Worm (Caenorhabditis elegans) whole organism, L4 larva: ENCODE data around the gene ccr-4.

Source experiments
- F26F4.8 ChIP-seq: fragments of 200-800 bp; sonication (Bioruptor generic); conservative IDR thresholded peaks from 2 replicates; pipeline ENCODE4 v1.3.6; 2022; ENCODE audit warnings: missing genetic modification characterization, missing compliant biosample characterization
- R02D3.7 ChIP-seq: fragments of 150-350 bp; sonication (generic microtip); optimal IDR thresholded peaks from 3 replicates; lab custom pipeline; 2014; ENCODE audit warnings: missing biosample characterization, missing genetic modification characterization
- T26A8.4 ChIP-seq: fragments of 200-800 bp; sonication (Bioruptor generic); IDR thresholded peaks from 2 replicates; pipeline ENCODE4 v1.3.6; 2022; ENCODE audit warnings: missing genetic modification characterization, missing compliant biosample characterization
- Y105C5A.15 ChIP-seq: fragments of 200-800 bp; sonication (Bioruptor generic); IDR thresholded peaks from 2 replicates; pipeline ENCODE4 v1.3.6; 2022; ENCODE audit warnings: missing genetic modification characterization, missing compliant biosample characterization
- Y5F2A.4 ChIP-seq: fragments of 200-800 bp; sonication (Bioruptor generic); optimal IDR thresholded peaks from 2 replicates; lab custom pipeline; 2018; ENCODE audit warnings: mild to moderate bottlenecking, missing genetic modification characterization, missing compliant biosample characterization
- ZK337.2 ChIP-seq: fragments of 200-800 bp; sonication (Bioruptor generic); IDR thresholded peaks from 2 replicates; pipeline ENCODE4 v1.3.6; 2022; ENCODE audit warnings: missing genetic modification reagents, missing genetic modification characterization, missing compliant biosample characterization
- attf-4 ChIP-seq: sonication (generic microtip); optimal IDR thresholded peaks from 3 replicates; lab custom pipeline; 2017; ENCODE audit warnings: missing biosample characterization, missing genetic modification characterization
- ceh-44 ChIP-seq: fragments of 200-800 bp; sonication (Bioruptor generic); IDR thresholded peaks from 2 replicates; pipeline ENCODE4 v1.3.6; 2022; ENCODE audit warnings: missing genetic modification reagents, missing genetic modification characterization, missing compliant biosample characterization
- ceh-82 ChIP-seq: sonication (generic microtip); optimal IDR thresholded peaks from 2 replicates; lab custom pipeline; 2017; ENCODE audit warnings: missing biosample characterization, missing genetic modification characterization
- ces-1 ChIP-seq: fragments of 150-350 bp; sonication (generic microtip); optimal IDR thresholded peaks from 4 replicates; lab custom pipeline; 2014; ENCODE audit warnings: missing biosample characterization, missing genetic modification reagents, missing genetic modification characterization
- ctbp-1 ChIP-seq: fragments of 200-800 bp; sonication (Bioruptor generic); IDR thresholded peaks from 2 replicates; pipeline ENCODE4 v1.3.6; 2022; ENCODE audit warnings: missing genetic modification reagents, missing genetic modification characterization, missing compliant biosample characterization
- daf-12 ChIP-seq: fragments of 150-350 bp; optimal IDR thresholded peaks from 2 replicates; lab custom pipeline; 2014; ENCODE audit warnings: missing biosample characterization, missing genetic modification reagents, missing genetic modification characterization
- daf-16 ChIP-seq, 3 experiments: sonication (generic microtip); optimal IDR thresholded peaks; 2 replicates each; lab custom pipeline; 2016 to 2017; ENCODE audit warnings: missing genetic modification characterization in 3 of 3, missing genetic modification reagents in 3 of 3, mild to moderate bottlenecking in 2 of 3, missing compliant biosample characterization in 2 of 3, missing biosample characterization in 1 of 3, moderate library complexity in 1 of 3
- daf-8 ChIP-seq: fragments of 200-800 bp; sonication (Bioruptor generic); IDR thresholded peaks from 2 replicates; pipeline ENCODE4 v1.3.6; 2022; ENCODE audit warnings: missing genetic modification characterization, missing compliant biosample characterization
- dmd-8 ChIP-seq: fragments of 200-800 bp; sonication (Bioruptor generic); IDR thresholded peaks from 2 replicates; pipeline ENCODE4 v1.3.6; 2022; ENCODE audit warnings: missing genetic modification characterization, missing compliant biosample characterization
- dmd-9 ChIP-seq: fragments of 200-800 bp; sonication (Bioruptor generic); IDR thresholded peaks from 2 replicates; pipeline ENCODE4 v1.3.6; 2022; ENCODE audit warnings: missing genetic modification reagents, missing genetic modification characterization, missing compliant biosample characterization
- egl-27 ChIP-seq: sonication (generic microtip); optimal IDR thresholded peaks from 3 replicates; lab custom pipeline; 2017; ENCODE audit warnings: missing biosample characterization, missing genetic modification reagents, missing genetic modification characterization
- fos-1 ChIP-seq: fragments of 150-350 bp; optimal IDR thresholded peaks from 2 replicates; lab custom pipeline; 2014; ENCODE audit warnings: missing biosample characterization, missing genetic modification characterization
- hif-1 ChIP-seq, 2 experiments: sonication (generic microtip); optimal IDR thresholded peaks; 2 replicates each; lab custom pipeline; 2016 to 2017; ENCODE audit warnings: missing compliant biosample characterization in 2 of 2, missing genetic modification characterization in 2 of 2, missing genetic modification reagents in 2 of 2, missing genotype in 2 of 2, mild to moderate bottlenecking in 1 of 2
- lim-7 ChIP-seq: fragments of 200-800 bp; sonication (Bioruptor generic); IDR thresholded peaks from 2 replicates; pipeline ENCODE4 v1.3.6; 2022; ENCODE audit warnings: missing genetic modification characterization, missing compliant biosample characterization
- lin-1 ChIP-seq: fragments of 200-800 bp; sonication (Bioruptor generic); IDR thresholded peaks from 2 replicates; pipeline ENCODE4 v1.3.6; 2022; ENCODE audit warnings: missing genetic modification reagents, missing genetic modification characterization, missing compliant biosample characterization
- lin-29 ChIP-seq: fragments of 200-800 bp; sonication (Bioruptor generic); IDR thresholded peaks from 2 replicates; pipeline ENCODE4 v1.3.6; 2022; ENCODE audit warnings: missing genetic modification reagents, missing genetic modification characterization, missing compliant biosample characterization
- lin-38 ChIP-seq: fragments of 200-800 bp; sonication (Bioruptor generic); IDR thresholded peaks from 2 replicates; pipeline ENCODE4 v1.3.6; 2022; ENCODE audit warnings: missing genetic modification reagents, missing genetic modification characterization, missing compliant biosample characterization
- lir-3 ChIP-seq: sonication (generic microtip); optimal IDR thresholded peaks from 2 replicates; lab custom pipeline; 2016; ENCODE audit warnings: mild to moderate bottlenecking, missing genetic modification characterization, missing compliant biosample characterization
- lsy-2 ChIP-seq, 2 experiments: fragments of 150-350 bp in 1 of 2; sonication (generic microtip) in 1 of 2; optimal IDR thresholded peaks; 2 replicates each; lab custom pipeline; 2014 to 2017; ENCODE audit warnings: missing biosample characterization in 2 of 2, missing genetic modification characterization in 2 of 2
- madf-5 ChIP-seq, 2 experiments: fragments of 200-800 bp; sonication (Bioruptor generic); IDR thresholded peaks; 2 replicates each; pipeline ENCODE4 v1.3.6; 2022; ENCODE audit warnings: missing compliant biosample characterization in 2 of 2, missing genetic modification characterization in 2 of 2
- madf-9 ChIP-seq: fragments of 200-800 bp; sonication (Bioruptor generic); conservative IDR thresholded peaks from 2 replicates; pipeline ENCODE4 v1.3.6; 2022; ENCODE audit warnings: missing genetic modification reagents, missing genetic modification characterization, missing compliant biosample characterization
- mdl-1 ChIP-seq, 2 experiments: fragments of 150-350 bp in 1 of 2; sonication (generic microtip) in 1 of 2; optimal IDR thresholded peaks; 2 replicates each; lab custom pipeline; 2014 to 2017; ENCODE audit warnings: missing biosample characterization in 2 of 2, missing genetic modification characterization in 2 of 2
- mxl-2 ChIP-seq: fragments of 200-800 bp; sonication (Bioruptor generic); conservative IDR thresholded peaks from 2 replicates; pipeline ENCODE4 v1.3.6; 2022; ENCODE audit warnings: missing genetic modification reagents, missing genetic modification characterization, missing compliant biosample characterization
- mxl-3 ChIP-seq: fragments of 200-800 bp; sonication (Bioruptor generic); optimal IDR thresholded peaks from 2 replicates; lab custom pipeline; 2018; ENCODE audit warnings: mild to moderate bottlenecking, missing genetic modification characterization, missing compliant biosample characterization
- nhr-10 ChIP-seq: fragments of 150-350 bp; optimal IDR thresholded peaks from 2 replicates; lab custom pipeline; 2014; ENCODE audit warnings: missing biosample characterization, missing genetic modification characterization
- nhr-102 ChIP-seq: sonication (generic microtip); optimal IDR thresholded peaks from 2 replicates; lab custom pipeline; 2016; ENCODE audit warnings: mild to moderate bottlenecking, missing genetic modification characterization, moderate library complexity, missing compliant biosample characterization
- nhr-111 ChIP-seq: fragments of 200-800 bp; sonication (Bioruptor generic); optimal IDR thresholded peaks from 2 replicates; lab custom pipeline; 2018; ENCODE audit warnings: mild to moderate bottlenecking, missing genetic modification characterization, missing compliant biosample characterization
- nhr-25 ChIP-seq: sonication (generic microtip); optimal IDR thresholded peaks from 2 replicates; lab custom pipeline; 2017; ENCODE audit warnings: missing genetic modification characterization, mild to moderate bottlenecking, missing compliant biosample characterization, antibody characterized with exemption, moderate library complexity, borderline replicate concordance; ENCODE audit not compliant: insufficient read depth
- nhr-28 ChIP-seq: fragments of 150-350 bp; optimal IDR thresholded peaks from 2 replicates; lab custom pipeline; 2014; ENCODE audit warnings: missing biosample characterization, missing genetic modification characterization
- nhr-42 ChIP-seq: fragments of 200-800 bp; sonication (Bioruptor generic); IDR thresholded peaks from 2 replicates; pipeline ENCODE4 v1.3.6; 2022; ENCODE audit warnings: missing genetic modification characterization, missing compliant biosample characterization
- nhr-48 ChIP-seq: sonication (generic microtip); optimal IDR thresholded peaks from 2 replicates; lab custom pipeline; 2016; ENCODE audit warnings: mild to moderate bottlenecking, missing genetic modification characterization, missing compliant biosample characterization
- nhr-76 ChIP-seq: fragments of 150-350 bp; optimal IDR thresholded peaks from 2 replicates; lab custom pipeline; 2014; ENCODE audit warnings: missing biosample characterization, missing genetic modification characterization
- nhr-77 ChIP-seq: fragments of 150-350 bp; optimal IDR thresholded peaks from 2 replicates; lab custom pipeline; 2014; ENCODE audit warnings: missing biosample characterization, missing genetic modification characterization
- php-3 ChIP-seq: fragments of 200-800 bp; sonication (Bioruptor generic); IDR thresholded peaks from 2 replicates; pipeline ENCODE4 v1.3.6; 2022; ENCODE audit warnings: missing genetic modification reagents, missing genetic modification characterization, missing compliant biosample characterization
- rbr-2 ChIP-seq: sonication (generic microtip); optimal IDR thresholded peaks from 2 replicates; lab custom pipeline; 2016; ENCODE audit warnings: missing genotype, missing genetic modification characterization, missing compliant biosample characterization
- snpc-1.2 ChIP-seq: fragments of 200-800 bp; sonication (Bioruptor generic); IDR thresholded peaks from 2 replicates; pipeline ENCODE4 v1.3.6; 2022; ENCODE audit warnings: missing genetic modification reagents, missing genetic modification characterization, missing compliant biosample characterization
- tag-97 ChIP-seq: fragments of 200-800 bp; sonication (Bioruptor generic); IDR thresholded peaks from 2 replicates; pipeline ENCODE4 v1.3.6; 2022; ENCODE audit warnings: missing genetic modification characterization, missing compliant biosample characterization
- tra-1 ChIP-seq: fragments of 200-800 bp; sonication (Bioruptor generic); IDR thresholded peaks from 2 replicates; pipeline ENCODE4 v1.3.6; 2022; ENCODE audit warnings: missing genetic modification reagents, missing genetic modification characterization, missing compliant biosample characterization
- unc-39 ChIP-seq: sonication (generic microtip); optimal IDR thresholded peaks from 2 replicates; lab custom pipeline; 2017; ENCODE audit warnings: missing biosample characterization, missing genetic modification characterization
- vab-7 ChIP-seq: fragments of 200-800 bp; sonication (Bioruptor generic); IDR thresholded peaks from 2 replicates; pipeline ENCODE4 v1.3.6; 2022; ENCODE audit warnings: missing genetic modification reagents, missing genetic modification characterization, missing compliant biosample characterization
- zfp-3 ChIP-seq: fragments of 200-800 bp; sonication (Bioruptor generic); conservative IDR thresholded peaks from 2 replicates; pipeline ENCODE4 v1.3.6; 2022; ENCODE audit warnings: missing genetic modification reagents, missing genetic modification characterization, missing compliant biosample characterization
- zip-2 ChIP-seq: fragments of 150-350 bp; optimal IDR thresholded peaks from 2 replicates; lab custom pipeline; 2014; ENCODE audit warnings: missing biosample characterization, missing genetic modification characterization
- ztf-11 ChIP-seq: fragments of 150-350 bp; optimal IDR thresholded peaks from 2 replicates; lab custom pipeline; 2014; ENCODE audit warnings: missing biosample characterization, missing genetic modification characterization

Gene ccr-4

DNA sequence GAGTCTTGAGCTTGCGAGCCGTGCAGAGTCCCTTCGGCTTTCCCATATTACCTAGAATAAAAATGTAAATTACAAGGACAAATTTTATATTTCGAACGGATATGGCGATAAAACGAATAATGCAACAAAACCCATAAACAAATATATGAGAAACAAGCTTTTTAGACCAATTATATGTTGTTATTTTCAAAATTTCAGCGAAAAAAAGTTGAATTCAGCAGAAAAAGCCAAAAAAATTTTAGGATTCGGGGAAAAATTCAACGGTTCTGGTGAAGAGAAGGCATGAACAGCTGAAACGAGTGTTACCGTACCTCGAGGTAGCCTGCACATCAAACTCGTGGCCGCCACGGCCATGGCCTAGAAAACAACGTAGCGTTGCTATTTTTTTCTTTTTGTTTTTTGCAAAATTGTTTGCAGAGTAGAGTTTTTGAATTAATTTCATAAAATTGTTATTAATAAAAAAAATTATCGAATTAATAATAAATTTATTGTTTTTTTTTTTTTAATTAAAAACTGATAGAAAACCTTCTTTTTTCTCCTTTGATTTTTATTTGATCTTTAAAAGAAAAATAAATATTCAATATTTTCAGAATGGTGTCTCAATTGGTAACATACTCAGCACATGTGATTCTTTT lies 29.8 kb downstream of the ccr-4 start, which contains the start of the genes rps-23 and dpm-3 (continued):
- TF ChIP-seq rbr-2 = peak; percentile 90
- TF ChIP-seq unc-39 (tag; lab: Kevin White, UChicago) = no peak
- TF ChIP-seq nhr-28 (tag; lab: Kevin White, UChicago) = peak; percentile 85
- TF ChIP-seq nhr-10 = no peak
- TF ChIP-seq daf-16 (GFP tag; optimal IDR thresholded peaks at IDR 0.05; lab: Kevin White, UChicago) = peak; percentile 53 to 57
- TF ChIP-seq daf-16 (tag; optimal IDR thresholded peaks at IDR 0.05; lab: Kevin White, UChicago) = peak; percentile 87
- peak; percentile 16 for TF ChIP-seq ces-1 (GFP tag; lab: Kevin White, UChicago)
- TF ChIP-seq nhr-42 (GFP tag; lab: Robert Waterston, UW) = peak; percentile 82
- peak; percentile 87 for TF ChIP-seq mxl-3 (GFP tag; lab: Kevin White, UChicago)
- no peak for TF ChIP-seq daf-8 (GFP tag; lab: Robert Waterston, UW)
- TF ChIP-seq madf-5 (GFP tag; IDR thresholded peaks at IDR 0.05; lab: Robert Waterston, UW) = peak; percentile 71 to 95; a peak in 2 of 4 replicates
- TF ChIP-seq ctbp-1 (GFP tag; lab: Robert Waterston, UW) = peak; percentile 58; the same call in 1 of the 2 replicates
- TF ChIP-seq lsy-2 (tag; optimal IDR thresholded peaks at IDR 0.05; lab: Kevin White, UChicago) = peak; percentile 98 to 100
- peak; percentile 92 for TF ChIP-seq T26A8.4
- TF ChIP-seq nhr-25 (tag; lab: Kevin White, UChicago) = peak; percentile 89
- peak; percentile 83 for TF ChIP-seq zfp-3 (GFP tag; lab: Robert Waterston, UW)
- peak in 1 of 2 experiments; percentile 97 for TF ChIP-seq hif-1 (tag; optimal IDR thresholded peaks at IDR 0.05; lab: Kevin White, UChicago)
- TF ChIP-seq nhr-111 (GFP tag; lab: Kevin White, UChicago) = no peak
- TF ChIP-seq lin-38 (GFP tag; lab: Robert Waterston, UW) = peak; percentile 90
- TF ChIP-seq nhr-102 (tag; lab: Kevin White, UChicago) = peak; percentile 88
- TF ChIP-seq mdl-1 (tag; optimal IDR thresholded peaks at IDR 0.05; lab: Kevin White, UChicago) = peak; percentile 29 to 67
- TF ChIP-seq nhr-48 = peak; percentile 63
- no peak for TF ChIP-seq R02D3.7 (tag; lab: Kevin White, UChicago)
- peak; percentile 91 for TF ChIP-seq madf-9 (GFP tag; lab: Robert Waterston, UW)
- peak; percentile 98 for TF ChIP-seq ZK337.2 (GFP tag; lab: Robert Waterston, UW)
- TF ChIP-seq lir-3 (tag; lab: Kevin White, UChicago) = no peak
- TF ChIP-seq php-3 (GFP tag; lab: Robert Waterston, UW) = peak; percentile 85
- TF ChIP-seq dmd-9 = peak; percentile 97
- 0 out of 2 replicates have a peak, but pooled peaks have one; percentile 58 for TF ChIP-seq mxl-2
- TF ChIP-seq nhr-76 (tag; lab: Kevin White, UChicago) = peak; percentile 29
- peak; percentile 39; the same call in 1 of the 2 replicates for TF ChIP-seq Y105C5A.15 (GFP tag; lab: Robert Waterston, UW)
- no peak for TF ChIP-seq ceh-82 (tag; lab: Kevin White, UChicago)
- TF ChIP-seq ceh-44 = peak; percentile 90
- no peak for TF ChIP-seq egl-27 (tag; lab: Kevin White, UChicago)
- TF ChIP-seq nhr-77 = peak; percentile 96
- TF ChIP-seq attf-4 (tag; lab: Kevin White, UChicago) = no peak
- peak; percentile 90 for TF ChIP-seq snpc-1.2 (GFP tag; lab: Robert Waterston, UW)
- no peak for TF ChIP-seq F26F4.8 (GFP tag; lab: Robert Waterston, UW)
- TF ChIP-seq vab-7 (GFP tag; lab: Robert Waterston, UW) = peak; percentile 86
- TF ChIP-seq zip-2 (tag; lab: Kevin White, UChicago) = peak; percentile 62
- TF ChIP-seq daf-12 (tag; lab: Kevin White, UChicago) = no peak
- no peak for TF ChIP-seq fos-1 (tag; lab: Kevin White, UChicago)
- peak; percentile 78; the same call in 1 of the 2 replicates for TF ChIP-seq tra-1 (GFP tag; lab: Robert Waterston, UW)
- TF ChIP-seq lim-7 = peak; percentile 54; the same call in 1 of the 2 replicates
- TF ChIP-seq dmd-8 (GFP tag; lab: Robert Waterston, UW) = 0 out of 2 replicates have a peak, but pooled peaks have one; percentile 69
- peak; percentile 85 for TF ChIP-seq lin-1 (GFP tag; lab: Robert Waterston, UW)
- peak; percentile 80 for TF ChIP-seq lin-29
- TF ChIP-seq Y5F2A.4 = no peak
- peak; percentile 86; the same call in 1 of the 2 replicates for TF ChIP-seq tag-97 (GFP tag; lab: Robert Waterston, UW)
- no peak for TF ChIP-seq ztf-11
